Worm (Caenorhabditis elegans) whole organism, L2 larva: ENCODE results near the gene acr-14.

Source experiments
- ZK546.5 ChIP-seq: sonication (generic microtip); optimal IDR thresholded peaks from 2 replicates; lab custom pipeline; 2017; ENCODE audit warnings: missing biosample characterization, missing genetic modification characterization
- aly-2 ChIP-seq: fragments of 150-350 bp; optimal IDR thresholded peaks from 2 replicates; lab custom pipeline; 2014; ENCODE audit warnings: missing biosample characterization, missing genetic modification characterization
- dmd-4 ChIP-seq: sonication (generic microtip); optimal IDR thresholded peaks from 2 replicates; lab custom pipeline; 2017; ENCODE audit warnings: missing biosample characterization, missing genetic modification characterization
- egl-27 ChIP-seq: sonication (generic microtip); optimal IDR thresholded peaks from 3 replicates; lab custom pipeline; 2017; ENCODE audit warnings: missing biosample characterization, missing genetic modification reagents, missing genetic modification characterization
- elt-3 ChIP-seq: sonication (generic microtip); optimal IDR thresholded peaks from 2 replicates; lab custom pipeline; 2017; ENCODE audit warnings: missing biosample characterization, missing genetic modification characterization
- fos-1 ChIP-seq: fragments of 150-350 bp; optimal IDR thresholded peaks from 2 replicates; lab custom pipeline; 2014; ENCODE audit warnings: missing biosample characterization, missing genetic modification characterization
- nhr-12 ChIP-seq: fragments of 150-350 bp; optimal IDR thresholded peaks from 2 replicates; lab custom pipeline; 2014; ENCODE audit warnings: missing biosample characterization, missing genetic modification characterization
- nhr-237 ChIP-seq: fragments of 150-350 bp; optimal IDR thresholded peaks from 2 replicates; lab custom pipeline; 2014; ENCODE audit warnings: missing biosample characterization, missing genetic modification characterization
- sma-3 ChIP-seq: sonication (generic microtip); optimal IDR thresholded peaks from 2 replicates; lab custom pipeline; 2016; ENCODE audit warnings: missing genetic modification reagents, missing genetic modification characterization, missing compliant biosample characterization
- snpc-4 ChIP-seq: fragments of 150-350 bp; optimal IDR thresholded peaks from 2 replicates; lab custom pipeline; 2014; ENCODE audit warnings: missing biosample characterization, missing genetic modification characterization
- unc-39 ChIP-seq: fragments of 150-350 bp; optimal IDR thresholded peaks from 2 replicates; lab custom pipeline; 2014; ENCODE audit warnings: missing biosample characterization, missing genetic modification characterization
- zag-1 ChIP-seq: fragments of 150-350 bp; optimal IDR thresholded peaks from 2 replicates; lab custom pipeline; 2014; ENCODE audit warnings: missing biosample characterization, missing genetic modification characterization
- ztf-1 ChIP-seq: fragments of 200-800 bp; sonication (Bioruptor generic); conservative IDR thresholded peaks from 2 replicates; pipeline ENCODE4 v1.3.6; 2022; ENCODE audit warnings: missing genetic modification characterization, missing compliant biosample characterization

DNA sequence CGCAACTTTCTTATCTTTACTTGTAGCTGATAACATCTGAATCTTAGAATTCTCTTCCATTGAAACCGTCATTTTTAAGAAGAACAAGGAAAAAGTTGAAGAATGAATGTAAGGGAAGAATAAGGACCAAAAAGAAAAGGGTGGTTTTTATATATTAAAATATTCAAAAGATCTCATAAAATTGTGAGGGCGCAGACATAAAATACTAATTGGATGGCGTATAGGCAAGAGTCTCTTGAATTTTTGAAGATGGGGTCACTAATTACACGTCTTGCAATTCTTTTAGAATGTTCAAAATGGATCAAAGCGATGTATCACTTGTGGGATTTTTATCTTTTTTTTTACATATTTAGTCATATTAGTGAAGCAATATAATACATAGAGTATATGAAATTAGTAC lies 35.7 kb upstream of the acr-14 start, which contains the start of gene twk-3:
- TF ChIP-seq zag-1 (tag; lab: Kevin White, UChicago): no peak
- TF ChIP-seq aly-2 (tag; lab: Kevin White, UChicago): no peak
- TF ChIP-seq fos-1 (tag; lab: Kevin White, UChicago): no peak
- no peak for TF ChIP-seq sma-3 (GFP tag; lab: Kevin White, UChicago)
- no peak for TF ChIP-seq snpc-4 (tag; lab: Kevin White, UChicago)
- TF ChIP-seq nhr-237 (tag; lab: Kevin White, UChicago): no peak
- TF ChIP-seq elt-3 (tag; lab: Kevin White, UChicago): no peak
- no peak for TF ChIP-seq egl-27
- TF ChIP-seq unc-39 (tag; lab: Kevin White, UChicago): no peak
- TF ChIP-seq dmd-4 (tag; lab: Kevin White, UChicago): no peak
- no peak for TF ChIP-seq nhr-12 (tag; lab: Kevin White, UChicago)
- TF ChIP-seq ZK546.5: no peak
- no peak for TF ChIP-seq ztf-1
